Fruit fly (Drosophila melanogaster) whole organism, embryonic: Measurements from ENCODE around the gene CG4297.

Source experiments
- Ada2b ChIP-seq: fragments of 200-800 bp; sonication (Bioruptor generic); IDR thresholded peaks from 2 replicates; pipeline ENCODE4 v1.3.6; 2022; ENCODE audit warnings: missing biosample characterization, missing genetic modification characterization
- Bteb2 ChIP-seq: fragments of 200-800 bp; sonication (Bioruptor generic); optimal IDR thresholded peaks from 2 replicates; lab custom pipeline; 2016; ENCODE audit warnings: missing biosample characterization, missing genetic modification characterization
- CG10267 ChIP-seq: fragments of 200-800 bp; sonication (Bioruptor generic); optimal IDR thresholded peaks from 2 replicates; lab custom pipeline; 2018; ENCODE audit warnings: missing biosample characterization, mild to moderate bottlenecking, missing genetic modification characterization, moderate library complexity
- CG11247 ChIP-seq: fragments of 200-800 bp; sonication (Bioruptor generic); IDR thresholded peaks from 2 replicates; pipeline ENCODE4 v1.3.6; 2022; ENCODE audit warnings: missing biosample characterization, missing genetic modification characterization
- CG12299 ChIP-seq: fragments of 200-800 bp; sonication (Bioruptor generic); optimal IDR thresholded peaks from 2 replicates; lab custom pipeline; 2018; ENCODE audit warnings: missing biosample characterization, mild to moderate bottlenecking, missing genetic modification characterization
- CG15073 ChIP-seq: fragments of 200-800 bp; sonication (Bioruptor generic); optimal IDR thresholded peaks from 2 replicates; lab custom pipeline; 2016; ENCODE audit warnings: missing biosample characterization, missing genetic modification characterization
- CG15479 ChIP-seq: fragments of 200-800 bp; sonication (Bioruptor generic); optimal IDR thresholded peaks from 3 replicates; lab custom pipeline; 2019; ENCODE audit warnings: missing biosample characterization, mild to moderate bottlenecking, missing genetic modification characterization, moderate library complexity
- CG15601 ChIP-seq: fragments of 200-800 bp; sonication (Bioruptor generic); optimal IDR thresholded peaks from 3 replicates; lab custom pipeline; 2019; ENCODE audit warnings: missing biosample characterization, mild to moderate bottlenecking, missing genetic modification characterization, moderate library complexity
- CG1647 ChIP-seq: fragments of 200-800 bp; sonication (Bioruptor generic); optimal IDR thresholded peaks from 3 replicates; lab custom pipeline; 2016; ENCODE audit warnings: missing biosample characterization, missing genetic modification characterization
- CG17359 ChIP-seq: fragments of 200-800 bp; sonication (Bioruptor generic); optimal IDR thresholded peaks from 3 replicates; lab custom pipeline; 2018; ENCODE audit warnings: missing biosample characterization, mild to moderate bottlenecking, missing genetic modification characterization, moderate library complexity
- CG18011 ChIP-seq: fragments of 200-800 bp; sonication (Bioruptor generic); optimal IDR thresholded peaks from 2 replicates; lab custom pipeline; 2017; ENCODE audit warnings: missing biosample characterization, missing genetic modification characterization, mild to moderate bottlenecking, moderate library complexity, missing genotype
- CG2116 ChIP-seq: fragments of 200-800 bp; sonication (Bioruptor generic); optimal IDR thresholded peaks from 3 replicates; lab custom pipeline; 2018; ENCODE audit warnings: missing biosample characterization, mild to moderate bottlenecking, missing genetic modification characterization
- CG30403 ChIP-seq: fragments of 200-800 bp; sonication (Bioruptor generic); optimal IDR thresholded peaks from 3 replicates; lab custom pipeline; 2016; ENCODE audit warnings: missing biosample characterization, missing genetic modification characterization
- CG3163 ChIP-seq: fragments of 200-800 bp; sonication (Bioruptor generic); optimal IDR thresholded peaks from 3 replicates; lab custom pipeline; 2016; ENCODE audit warnings: missing biosample characterization, missing genetic modification characterization
- CG32767 ChIP-seq: fragments of 200-800 bp; sonication (Bioruptor generic); IDR thresholded peaks from 2 replicates; pipeline ENCODE4 v1.3.6; 2022; ENCODE audit warnings: missing biosample characterization, missing genetic modification characterization
- CG4404 ChIP-seq: fragments of 200-800 bp; sonication (Bioruptor generic); IDR thresholded peaks from 2 replicates; pipeline ENCODE4 v1.3.6; 2022; ENCODE audit warnings: missing biosample characterization, missing genetic modification characterization
- CG4854 ChIP-seq: fragments of 200-800 bp; sonication (Bioruptor generic); optimal IDR thresholded peaks from 2 replicates; lab custom pipeline; 2016; ENCODE audit warnings: missing biosample characterization, missing genetic modification characterization, inconsistent platforms
- CG6791 ChIP-seq: fragments of 200-800 bp; sonication (Bioruptor generic); IDR thresholded peaks from 3 replicates; pipeline ENCODE4 v1.3.6; 2022; ENCODE audit warnings: missing biosample characterization, missing genetic modification characterization; ENCODE audit not compliant: partially characterized antibody
- CoRest ChIP-seq: fragments of 200-800 bp; sonication (Bioruptor generic); optimal IDR thresholded peaks from 3 replicates; lab custom pipeline; 2018; ENCODE audit warnings: missing biosample characterization, mild to moderate bottlenecking, missing genetic modification characterization, moderate library complexity
- D ChIP-seq, 2 experiments: fragments of 200-800 bp in 1 of 2; fragments of >200 bp in 1 of 2; sonication (Bioruptor generic) in 1 of 2; optimal IDR thresholded peaks; 2 replicates in 1 of 2; 3 replicates in 1 of 2; lab custom pipeline; 2017; ENCODE audit warnings: mild to moderate bottlenecking in 1 of 2, missing biosample characterization in 1 of 2, missing genetic modification characterization in 1 of 2, missing genetic modification reagents in 1 of 2
- Doc2 ChIP-seq: fragments of 200-800 bp; sonication (Bioruptor generic); IDR thresholded peaks from 2 replicates; pipeline ENCODE4 v1.3.6; 2022; ENCODE audit warnings: missing biosample characterization, missing genetic modification characterization
- Dref ChIP-seq: fragments of 200-800 bp; sonication (Bioruptor generic); IDR thresholded peaks from 2 replicates; pipeline ENCODE4 v1.3.6; 2022; ENCODE audit warnings: missing biosample characterization, missing genetic modification characterization
- E2f1 ChIP-seq: fragments of 200-800 bp; sonication (Bioruptor generic); IDR thresholded peaks from 2 replicates; pipeline ENCODE4 v1.3.6; 2022; ENCODE audit warnings: missing biosample characterization, missing genetic modification characterization
- Ets65A ChIP-seq: fragments of 200-800 bp; sonication (Bioruptor generic); peaks from one replicate; lab custom pipeline; 2016; ENCODE audit warnings: missing biosample characterization, missing genetic modification characterization
- HLH4C ChIP-seq: fragments of 200-800 bp; sonication (Bioruptor generic); IDR thresholded peaks from 3 replicates; pipeline ENCODE4 v1.3.6; 2022; ENCODE audit warnings: missing biosample characterization, missing genetic modification characterization; ENCODE audit not compliant: partially characterized antibody
- HmgD ChIP-seq: fragments of 200-800 bp; sonication (Bioruptor generic); optimal IDR thresholded peaks from 3 replicates; lab custom pipeline; 2016; ENCODE audit warnings: missing biosample characterization, missing genetic modification characterization
- Max ChIP-seq: fragments of 200-800 bp; sonication (Bioruptor generic); optimal IDR thresholded peaks from 2 replicates; lab custom pipeline; 2016; ENCODE audit warnings: missing biosample characterization, mild to moderate bottlenecking, missing genetic modification characterization
- Nf-YA ChIP-seq: fragments of 200-800 bp; sonication (Bioruptor generic); IDR thresholded peaks from 2 replicates; pipeline ENCODE4 v1.3.6; 2022; ENCODE audit warnings: missing biosample characterization, missing genetic modification characterization
- Rx ChIP-seq: fragments of 200-800 bp; sonication (Bioruptor generic); IDR thresholded peaks from 2 replicates; pipeline ENCODE4 v1.3.6; 2022; ENCODE audit warnings: missing biosample characterization, missing genetic modification characterization
- Side ChIP-seq: fragments of 200-800 bp; sonication (Bioruptor generic); optimal IDR thresholded peaks from 2 replicates; lab custom pipeline; 2016; ENCODE audit warnings: missing biosample characterization, missing genetic modification characterization
- Sry-β ChIP-seq: fragments of 200-800 bp; sonication (Bioruptor generic); optimal IDR thresholded peaks from 2 replicates; lab custom pipeline; 2018; ENCODE audit warnings: missing biosample characterization, mild to moderate bottlenecking, missing genetic modification characterization, moderate library complexity
- ab ChIP-seq: fragments of 200-800 bp; sonication (Bioruptor generic); optimal IDR thresholded peaks from 2 replicates; lab custom pipeline; 2016; ENCODE audit warnings: missing biosample characterization, missing genetic modification characterization
- bab2 ChIP-seq: fragments of 200-800 bp; sonication (Bioruptor generic); optimal IDR thresholded peaks from 2 replicates; lab custom pipeline; 2016; ENCODE audit warnings: missing biosample characterization, missing genetic modification characterization
- bsh ChIP-seq, 2 experiments: fragments of 200-800 bp; sonication (Bioruptor generic); optimal IDR thresholded peaks; 2 replicates each; lab custom pipeline; 2017 to 2018; ENCODE audit warnings: mild to moderate bottlenecking in 2 of 2, missing biosample characterization in 2 of 2, missing genetic modification characterization in 2 of 2, moderate library complexity in 1 of 2
- cas ChIP-seq: fragments of 200-800 bp; sonication (Bioruptor generic); IDR thresholded peaks from 2 replicates; pipeline ENCODE4 v1.3.6; 2022; ENCODE audit warnings: missing biosample characterization, missing genetic modification characterization
- cato ChIP-seq: fragments of 200-800 bp; sonication (Bioruptor generic); optimal IDR thresholded peaks from 2 replicates; lab custom pipeline; 2016; ENCODE audit warnings: missing biosample characterization, missing genetic modification characterization, borderline replicate concordance
- chinmo ChIP-seq: fragments of 200-800 bp; sonication (Bioruptor generic); IDR thresholded peaks from 4 replicates; pipeline ENCODE4 v1.3.6; 2022; ENCODE audit warnings: missing biosample characterization, missing genetic modification characterization; ENCODE audit not compliant: partially characterized antibody
- da ChIP-seq: fragments of 200-800 bp; sonication (Bioruptor generic); optimal IDR thresholded peaks from 2 replicates; lab custom pipeline; 2016; ENCODE audit warnings: missing biosample characterization, missing genetic modification characterization
- danr ChIP-seq: fragments of 200-800 bp; sonication (Bioruptor generic); IDR thresholded peaks from 2 replicates; pipeline ENCODE4 v1.3.6; 2022; ENCODE audit warnings: missing biosample characterization, missing genetic modification characterization
- gem ChIP-seq: fragments of 200-800 bp; sonication (Bioruptor generic); optimal IDR thresholded peaks from 2 replicates; lab custom pipeline; 2019; ENCODE audit warnings: missing biosample characterization, mild to moderate bottlenecking, missing genetic modification characterization, moderate library complexity
- lbe ChIP-seq: fragments of 200-800 bp; sonication (Bioruptor generic); optimal IDR thresholded peaks from 2 replicates; lab custom pipeline; 2016; ENCODE audit warnings: missing biosample characterization, mild to moderate bottlenecking, missing genetic modification characterization
- pzg ChIP-seq: fragments of 200-800 bp; sonication (Bioruptor generic); optimal IDR thresholded peaks from 3 replicates; lab custom pipeline; 2018; ENCODE audit warnings: missing biosample characterization, mild to moderate bottlenecking, missing genetic modification characterization, moderate library complexity
- sc ChIP-seq, 3 experiments: fragments of >200 bp in 2 of 3; fragments of 200-800 bp in 1 of 3; sonication (Bioruptor generic) in 1 of 3; optimal IDR thresholded peaks; 2 replicates in 2 of 3; 3 replicates in 1 of 3; lab custom pipeline; 2017; ENCODE audit warnings: mild to moderate bottlenecking in 1 of 3, missing biosample characterization in 1 of 3, missing genetic modification characterization in 1 of 3, missing genetic modification reagents in 1 of 3
- sisA ChIP-seq: fragments of 200-800 bp; sonication (Bioruptor generic); IDR thresholded peaks from 2 replicates; pipeline ENCODE4 v1.3.6; 2022; ENCODE audit warnings: missing biosample characterization, missing genetic modification characterization
- sna ChIP-seq: fragments of 200-800 bp; sonication (Bioruptor generic); IDR thresholded peaks from 2 replicates; pipeline ENCODE4 v1.3.6; 2022; ENCODE audit warnings: missing biosample characterization, missing genetic modification characterization; ENCODE audit not compliant: partially characterized antibody
- sob ChIP-seq: fragments of 200-800 bp; sonication (Bioruptor generic); IDR thresholded peaks from 2 replicates; pipeline ENCODE4 v1.3.6; 2022; ENCODE audit warnings: missing biosample characterization, missing genetic modification characterization
- sr ChIP-seq: fragments of 200-800 bp; sonication (Bioruptor generic); IDR thresholded peaks from 3 replicates; pipeline ENCODE4 v1.3.6; 2022; ENCODE audit warnings: missing biosample characterization, missing genetic modification characterization

The CG4297 gene

DNA sequence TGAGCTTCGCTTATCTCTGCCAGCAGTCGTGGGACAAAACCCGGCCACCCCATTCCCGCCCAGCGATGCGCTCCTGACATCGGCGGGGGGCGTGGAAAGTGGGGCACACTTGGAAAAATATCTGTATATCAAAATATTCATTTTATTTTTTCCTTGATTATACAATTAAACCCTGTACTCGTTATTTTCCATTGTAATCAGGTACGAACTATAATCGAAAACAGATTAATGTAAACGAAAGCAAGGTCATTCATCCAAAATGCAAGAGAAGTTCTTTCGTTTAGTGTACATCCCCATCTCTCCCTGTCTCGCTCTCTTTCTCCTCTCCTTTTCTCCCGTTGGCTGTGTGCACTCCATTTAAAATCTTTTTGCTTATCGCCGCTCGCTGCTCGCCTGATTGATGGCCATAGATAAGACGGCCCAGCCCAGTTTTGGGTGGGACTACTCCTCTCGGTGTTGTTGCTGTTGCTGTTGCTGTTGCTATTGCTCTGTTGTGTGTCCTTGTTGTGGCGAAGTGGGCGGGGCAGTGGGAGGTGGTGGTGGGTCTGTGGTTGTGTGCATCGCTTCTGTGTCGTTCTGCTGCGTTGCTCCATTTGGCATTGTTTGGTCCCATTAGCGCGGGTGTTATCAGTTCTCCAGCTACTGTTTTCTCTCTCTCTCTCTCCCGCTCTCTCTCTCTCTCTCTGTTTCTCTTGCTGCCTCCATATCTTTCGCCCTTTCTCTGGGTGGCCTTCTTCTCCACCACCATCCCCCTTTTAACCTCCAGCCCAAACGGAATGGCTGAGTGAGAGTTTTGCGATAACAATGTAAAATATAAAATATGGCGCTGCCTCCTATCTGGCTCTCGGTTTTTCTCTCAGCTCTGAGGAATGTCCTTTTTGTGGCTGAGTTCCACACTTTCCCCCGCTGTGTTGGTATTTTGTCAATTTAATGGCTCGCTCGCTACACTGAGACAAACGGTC lies 44.3 kb upstream of the CG4297 start (continued):
- no peak for TF ChIP-seq pzg (GFP tag; lab: Kevin White, UChicago)
- TF ChIP-seq danr (GFP tag; lab: Robert Waterston, UW): 0 out of 2 replicates have a peak, but pooled peaks have one; percentile 24
- TF ChIP-seq CG1647 (GFP tag; lab: Kevin White, UChicago): no peak
- TF ChIP-seq CG6791: no peak
- TF ChIP-seq chinmo (GFP tag; lab: Robert Waterston, UW): peak; percentile 70; the same call in 1 of the 4 replicates
- TF ChIP-seq cato (GFP tag; lab: Kevin White, UChicago): peak; percentile 58
- TF ChIP-seq Rx (GFP tag; lab: Robert Waterston, UW): peak; percentile 59
- no peak for TF ChIP-seq Dref (GFP tag; lab: Robert Waterston, UW)
- TF ChIP-seq CG12299 (tag; lab: Kevin White, UChicago): peak; percentile 54
- TF ChIP-seq Nf-YA (GFP tag; lab: Robert Waterston, UW): peak; percentile 26; the same call in 1 of the 2 replicates
- TF ChIP-seq cas (GFP tag; lab: Robert Waterston, UW): peak; percentile 49; the same call in 1 of the 2 replicates
- TF ChIP-seq ab (GFP tag; lab: Kevin White, UChicago): peak; percentile 9
- no peak for TF ChIP-seq Sry-β (GFP tag; lab: Kevin White, UChicago)
- TF ChIP-seq CG15073: peak; percentile 24
- TF ChIP-seq Max (GFP tag; lab: Kevin White, UChicago): peak; percentile 53
- peak; percentile 74 for TF ChIP-seq CoRest (tag; lab: Kevin White, UChicago)
- TF ChIP-seq CG30403 (GFP tag; lab: Kevin White, UChicago): peak; percentile 80
- peak; percentile 70 for TF ChIP-seq CG15601 (tag; lab: Kevin White, UChicago)
- TF ChIP-seq sr (GFP tag; lab: Robert Waterston, UW): no peak
- peak; percentile 35 for TF ChIP-seq CG2116 (GFP tag; lab: Kevin White, UChicago)
- TF ChIP-seq sisA (GFP tag; lab: Robert Waterston, UW): peak; percentile 82
- TF ChIP-seq CG18011 (GFP tag; lab: Kevin White, UChicago): peak; percentile 51
- TF ChIP-seq Ets65A (GFP tag; lab: Kevin White, UChicago): peak; percentile 67
- peak; percentile 40; the same call in 1 of the 2 replicates for TF ChIP-seq CG32767 (GFP tag; lab: Robert Waterston, UW)
- peak; percentile 67 for TF ChIP-seq E2f1 (GFP tag; lab: Robert Waterston, UW)
- TF ChIP-seq D (optimal IDR thresholded peaks at IDR 0.05; lab: Kevin White, UChicago): no peak
- TF ChIP-seq D (GFP tag; optimal IDR thresholded peaks at IDR 0.05; lab: Kevin White, UChicago): peak; percentile 80
- peak; percentile 89 for TF ChIP-seq CG17359 (tag; lab: Kevin White, UChicago)
- no peak for TF ChIP-seq CG4854 (GFP tag; lab: Kevin White, UChicago)
- TF ChIP-seq HmgD (GFP tag; lab: Kevin White, UChicago): peak; percentile 12
- peak; percentile 63 for TF ChIP-seq bab2
- peak; percentile 27 to 90 for TF ChIP-seq bsh (GFP tag; optimal IDR thresholded peaks at IDR 0.05; lab: Kevin White, UChicago)
- peak; percentile 48 for TF ChIP-seq CG15479 (GFP tag; lab: Kevin White, UChicago)
- TF ChIP-seq sna: no peak
- peak; percentile 90 for TF ChIP-seq gem (tag; lab: Kevin White, UChicago)
- peak; percentile 76 for TF ChIP-seq Ada2b
- TF ChIP-seq Doc2 (GFP tag; lab: Robert Waterston, UW): peak; percentile 45; the same call in 1 of the 2 replicates
- TF ChIP-seq sob (GFP tag; lab: Robert Waterston, UW): peak; percentile 63; the same call in 1 of the 2 replicates
- peak; percentile 59 for TF ChIP-seq Side
- TF ChIP-seq CG10267: peak; percentile 73
- TF ChIP-seq CG4404: peak; percentile 71
- TF ChIP-seq CG11247 (GFP tag; lab: Robert Waterston, UW): no peak
- TF ChIP-seq sc (optimal IDR thresholded peaks at IDR 0.05; lab: Kevin White, UChicago): no peak
- TF ChIP-seq sc (GFP tag; optimal IDR thresholded peaks at IDR 0.05; lab: Kevin White, UChicago): peak; percentile 77
- TF ChIP-seq da: peak; percentile 37
- TF ChIP-seq CG3163: no peak
- no peak for TF ChIP-seq lbe
- TF ChIP-seq Bteb2: peak; percentile 22
- no peak for TF ChIP-seq HLH4C (GFP tag; lab: Robert Waterston, UW)
